Worm (Caenorhabditis elegans) whole organism, late embryonic: ENCODE measurements around the gene atf-6.

Experiments
- C38D4.7 ChIP-seq: fragments of 200-800 bp; sonication (Bioruptor generic); optimal IDR thresholded peaks from 2 replicates; lab custom pipeline; 2018; ENCODE audit warnings: mild to moderate bottlenecking, missing genetic modification characterization, moderate library complexity, missing compliant biosample characterization
- K02D7.2 ChIP-seq: sonication (generic microtip); optimal IDR thresholded peaks from 2 replicates; lab custom pipeline; 2017; ENCODE audit warnings: mild to moderate bottlenecking, missing genetic modification characterization, missing compliant biosample characterization
- T23F11.4 ChIP-seq: fragments of 200-800 bp; sonication (Bioruptor generic); optimal IDR thresholded peaks from 2 replicates; lab custom pipeline; 2018; ENCODE audit warnings: mild to moderate bottlenecking, missing genetic modification characterization, missing compliant biosample characterization
- ceh-14 ChIP-seq: sonication (generic microtip); optimal IDR thresholded peaks from 2 replicates; lab custom pipeline; 2016; ENCODE audit warnings: missing genotype, missing genetic modification characterization, missing compliant biosample characterization
- ceh-18 ChIP-seq: sonication (generic microtip); optimal IDR thresholded peaks from 2 replicates; lab custom pipeline; 2016; ENCODE audit warnings: missing genetic modification characterization, missing compliant biosample characterization
- ceh-30 ChIP-seq: fragments of 150-350 bp; optimal IDR thresholded peaks from 2 replicates; lab custom pipeline; 2014; ENCODE audit warnings: missing biosample characterization, missing genetic modification characterization
- ceh-34 ChIP-seq: sonication (generic microtip); optimal IDR thresholded peaks from 2 replicates; lab custom pipeline; 2016; ENCODE audit warnings: mild to moderate bottlenecking, missing genetic modification characterization, missing compliant biosample characterization
- ceh-45 ChIP-seq: fragments of 200-800 bp; sonication (Bioruptor generic); IDR thresholded peaks from 2 replicates; pipeline ENCODE4 v1.3.6; 2022; ENCODE audit warnings: missing genetic modification reagents, missing genetic modification characterization, missing compliant biosample characterization
- ceh-6 ChIP-seq: fragments of 200-800 bp; sonication (Bioruptor generic); optimal IDR thresholded peaks from 2 replicates; lab custom pipeline; 2018; ENCODE audit warnings: mild to moderate bottlenecking, missing genetic modification characterization, missing compliant biosample characterization
- che-1 ChIP-seq: sonication (generic microtip); optimal IDR thresholded peaks from 2 replicates; lab custom pipeline; 2016; ENCODE audit warnings: mild to moderate bottlenecking, missing genetic modification characterization, missing compliant biosample characterization
- dmd-4 ChIP-seq: sonication (generic microtip); optimal IDR thresholded peaks from 2 replicates; lab custom pipeline; 2016; ENCODE audit warnings: borderline replicate concordance, missing genetic modification characterization, missing compliant biosample characterization
- dve-1 ChIP-seq: sonication (generic microtip); optimal IDR thresholded peaks from 2 replicates; lab custom pipeline; 2017; ENCODE audit warnings: antibody characterized with exemption, mild to moderate bottlenecking, missing genetic modification characterization, missing compliant biosample characterization
- ets-4 ChIP-seq: sonication (generic microtip); optimal IDR thresholded peaks from 2 replicates; lab custom pipeline; 2016; ENCODE audit warnings: missing genetic modification characterization, missing compliant biosample characterization
- eyg-1 ChIP-seq: sonication (generic microtip); optimal IDR thresholded peaks from 2 replicates; lab custom pipeline; 2016; ENCODE audit warnings: missing genotype, missing genetic modification characterization, missing compliant biosample characterization
- fkh-10 ChIP-seq: fragments of 150-350 bp; optimal IDR thresholded peaks from 2 replicates; lab custom pipeline; 2014; ENCODE audit warnings: missing biosample characterization, missing genetic modification reagents, missing genetic modification characterization
- gmeb-2 ChIP-seq: sonication (generic microtip); optimal IDR thresholded peaks from 2 replicates; lab custom pipeline; 2016; ENCODE audit warnings: missing genetic modification characterization, inconsistent platforms, missing compliant biosample characterization
- hlh-30 ChIP-seq: sonication (generic microtip); optimal IDR thresholded peaks from 2 replicates; lab custom pipeline; 2017; ENCODE audit warnings: antibody characterized with exemption, missing genetic modification characterization, missing compliant biosample characterization; ENCODE audit not compliant: insufficient read depth
- hlh-6 ChIP-seq: sonication (generic microtip); optimal IDR thresholded peaks from 2 replicates; lab custom pipeline; 2016; ENCODE audit warnings: missing genotype, missing genetic modification characterization, missing compliant biosample characterization
- mec-3 ChIP-seq: sonication (generic microtip); optimal IDR thresholded peaks from 2 replicates; lab custom pipeline; 2016; ENCODE audit warnings: borderline replicate concordance, missing genetic modification characterization, missing compliant biosample characterization
- nfya-1 ChIP-seq: sonication (generic microtip); optimal IDR thresholded peaks from 2 replicates; lab custom pipeline; 2017; ENCODE audit warnings: missing genetic modification characterization, mild to moderate bottlenecking, missing compliant biosample characterization, antibody characterized with exemption, moderate library complexity
- nhr-232 ChIP-seq: sonication (generic microtip); optimal IDR thresholded peaks from 2 replicates; lab custom pipeline; 2016; ENCODE audit warnings: missing genetic modification characterization, missing compliant biosample characterization
- odd-2 ChIP-seq: sonication (generic microtip); optimal IDR thresholded peaks from 2 replicates; lab custom pipeline; 2017; ENCODE audit warnings: antibody characterized with exemption, mild to moderate bottlenecking, missing genetic modification characterization, missing compliant biosample characterization
- pag-3 ChIP-seq: sonication (generic microtip); optimal IDR thresholded peaks from 2 replicates; lab custom pipeline; 2016; ENCODE audit warnings: missing compliant biosample characterization, missing genetic modification characterization, borderline replicate concordance
- pax-1 ChIP-seq: fragments of 150-350 bp; optimal IDR thresholded peaks from 2 replicates; lab custom pipeline; 2014; ENCODE audit warnings: missing biosample characterization, missing genetic modification characterization
- pha-2 ChIP-seq: sonication (generic microtip); optimal IDR thresholded peaks from 2 replicates; lab custom pipeline; 2017; ENCODE audit warnings: mild to moderate bottlenecking, missing genetic modification characterization, missing compliant biosample characterization
- pha-4 ChIP-seq: fragments of 150-350 bp; optimal IDR thresholded peaks from 2 replicates; lab custom pipeline; 2018; ENCODE audit warnings: missing biosample characterization, missing genetic modification reagents, missing genetic modification characterization
- pqm-1 ChIP-seq: sonication (generic microtip); optimal IDR thresholded peaks from 2 replicates; lab custom pipeline; 2016; ENCODE audit warnings: missing genetic modification characterization, missing compliant biosample characterization
- ref-2 ChIP-seq: sonication (generic microtip); optimal IDR thresholded peaks from 2 replicates; lab custom pipeline; 2016; ENCODE audit warnings: missing genetic modification characterization, missing compliant biosample characterization
- sox-2 ChIP-seq: fragments of 200-800 bp; sonication (Bioruptor generic); IDR thresholded peaks from 2 replicates; pipeline ENCODE4 v1.3.6; 2022; ENCODE audit warnings: missing genetic modification reagents, missing genetic modification characterization, missing compliant biosample characterization
- sox-4 ChIP-seq: sonication (generic microtip); optimal IDR thresholded peaks from 2 replicates; lab custom pipeline; 2017; ENCODE audit warnings: mild to moderate bottlenecking, missing genetic modification characterization, inconsistent platforms, missing compliant biosample characterization
- syd-9 ChIP-seq: sonication (generic microtip); optimal IDR thresholded peaks from 2 replicates; lab custom pipeline; 2016; ENCODE audit warnings: mild to moderate bottlenecking, missing genetic modification characterization, moderate library complexity, missing compliant biosample characterization
- tbx-2 ChIP-seq: sonication (generic microtip); optimal IDR thresholded peaks from 2 replicates; lab custom pipeline; 2016; ENCODE audit warnings: missing genetic modification characterization, missing compliant biosample characterization
- tbx-7 ChIP-seq: sonication (generic microtip); optimal IDR thresholded peaks from 2 replicates; lab custom pipeline; 2016; ENCODE audit warnings: missing genotype, missing genetic modification characterization, missing compliant biosample characterization
- ttx-3 ChIP-seq: sonication (generic microtip); optimal IDR thresholded peaks from 2 replicates; lab custom pipeline; 2016; ENCODE audit warnings: missing genetic modification reagents, missing genetic modification characterization, missing compliant biosample characterization

The atf-6 gene

ce11 chrX:12480447-12480998, at the start of gene atf-6 (continued):
- TF ChIP-seq sox-4 (tag; lab: Kevin White, UChicago) (peak; percentile 9), gmeb-2 (tag; lab: Kevin White, UChicago) (peak; percentile 16), odd-2 (tag; lab: Kevin White, UChicago) (no peak), pax-1 (peak; percentile 36), ceh-6 (GFP tag; lab: Kevin White, UChicago) (peak; percentile 4), pha-2 (tag; lab: Kevin White, UChicago) (no peak), pqm-1 (peak; percentile 7), C38D4.7 (peak; percentile 4), pag-3 (tag; lab: Kevin White, UChicago) (no peak), syd-9 (tag; lab: Kevin White, UChicago) (peak; percentile 49), tbx-7 (tag; lab: Kevin White, UChicago) (peak; percentile 17), eyg-1 (peak; percentile 34), ttx-3 (tag; lab: Kevin White, UChicago) (no peak), tbx-2 (tag; lab: Kevin White, UChicago) (peak; percentile 79)

DNA sequence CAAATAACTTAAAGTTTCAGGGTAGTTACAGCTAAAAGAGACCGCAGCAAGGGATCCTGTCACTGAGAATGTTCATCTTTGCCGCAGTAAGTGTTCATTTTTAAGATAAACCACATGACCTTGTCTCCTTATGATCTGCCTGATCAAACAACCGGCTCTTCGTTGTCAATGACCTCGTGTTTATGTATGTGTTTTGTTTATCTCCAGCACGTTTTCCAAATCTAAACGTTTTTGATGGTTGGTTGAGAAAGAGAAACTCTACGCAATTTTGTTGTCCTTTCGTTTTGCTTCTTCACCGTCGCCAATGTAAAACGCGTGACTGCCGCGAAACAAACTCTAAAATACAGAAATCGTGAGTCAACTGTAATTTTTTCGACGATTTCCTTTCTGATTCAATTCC, 46.7 kb upstream of the atf-6 start, which contains the start of gene tsct-1:
tsct-1 (plus strand) TSS at position 12 of the 400 bp plus-strand sequence.
- no peak for TF ChIP-seq dmd-4 (tag; lab: Kevin White, UChicago)
- TF ChIP-seq T23F11.4 (GFP tag; lab: Kevin White, UChicago): no peak
- TF ChIP-seq fkh-10 (GFP tag; lab: Kevin White, UChicago): no peak
- TF ChIP-seq pha-2 (tag; lab: Kevin White, UChicago): no peak
- no peak for TF ChIP-seq nhr-232 (tag; lab: Kevin White, UChicago)
- TF ChIP-seq hlh-30 (tag; lab: Kevin White, UChicago): no peak
- no peak for TF ChIP-seq ets-4 (tag; lab: Kevin White, UChicago)
- no peak for TF ChIP-seq pax-1
- no peak for TF ChIP-seq ceh-34 (tag; lab: Kevin White, UChicago)

DNA sequence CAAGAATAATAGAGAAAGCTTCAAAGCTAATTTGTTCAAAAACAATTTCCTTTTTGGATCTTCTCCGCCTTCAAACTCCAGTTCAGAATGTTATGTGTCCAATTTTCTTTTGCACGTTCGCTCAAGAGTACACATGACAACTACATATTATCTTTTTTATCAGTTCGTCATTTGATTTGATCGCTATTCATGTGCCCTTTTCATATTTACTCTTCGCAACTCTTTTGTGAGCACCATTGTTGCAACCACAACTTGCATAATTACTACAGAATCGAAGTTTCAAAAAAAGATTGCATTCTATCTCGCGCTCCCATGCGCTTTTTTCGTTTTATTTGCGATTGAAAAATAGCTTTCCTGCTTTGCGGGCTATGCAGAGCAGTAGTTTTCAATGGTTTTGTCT, 45.5 kb upstream of the atf-6 start:
- no peak for TF ChIP-seq ref-2
- no peak for TF ChIP-seq nfya-1 (tag; lab: Kevin White, UChicago)
- no peak for TF ChIP-seq gmeb-2 (tag; lab: Kevin White, UChicago)
- no peak for TF ChIP-seq ttx-3 (tag; lab: Kevin White, UChicago)
- TF ChIP-seq sox-2 (GFP tag; lab: Robert Waterston, UW): no peak
- no peak for TF ChIP-seq ceh-18 (tag; lab: Kevin White, UChicago)

DNA sequence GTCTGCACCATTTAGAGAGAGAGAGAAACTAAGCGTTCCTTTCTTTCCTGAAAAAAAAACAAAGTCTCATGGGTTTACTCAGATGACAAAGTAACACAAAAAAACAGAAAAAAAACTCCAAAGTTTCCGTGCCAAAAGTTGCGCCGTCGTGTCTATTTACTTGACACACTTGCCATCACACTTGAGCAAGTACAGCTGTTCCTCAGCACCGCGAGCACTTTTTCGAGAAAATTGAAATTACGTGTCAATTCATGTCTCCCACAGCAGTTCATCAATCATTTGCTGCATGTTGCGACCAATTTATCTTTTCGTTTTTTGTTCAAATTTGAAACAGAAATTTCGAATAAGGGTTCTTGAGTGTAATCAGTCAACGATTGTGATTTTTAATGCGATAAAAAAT, 44.3 kb upstream of the atf-6 start:
- TF ChIP-seq nhr-232 (tag; lab: Kevin White, UChicago) (no peak), sox-4 (tag; lab: Kevin White, UChicago) (no peak), ceh-14 (tag; lab: Kevin White, UChicago) (no peak), dve-1 (tag; lab: Kevin White, UChicago) (no peak), mec-3 (no peak), hlh-6 (tag; lab: Kevin White, UChicago) (no peak)

- TF ChIP-seq ceh-45 (GFP tag; lab: Robert Waterston, UW) (no peak), nfya-1 (tag; lab: Kevin White, UChicago) (no peak), pha-4 (tag; lab: Kevin White, UChicago) (no peak), K02D7.2 (no peak), sox-2 (GFP tag; lab: Robert Waterston, UW) (no peak), syd-9 (tag; lab: Kevin White, UChicago) (no peak), ttx-3 (tag; lab: Kevin White, UChicago) (no peak), hlh-30 (tag; lab: Kevin White, UChicago) (no peak), che-1 (tag; lab: Kevin White, UChicago) (no peak), ceh-30 (tag; lab: Kevin White, UChicago) (no peak)
These were observed 42.5 kb upstream of the atf-6 start for ce11 chrX:12438266-12438665.
